Worm (Caenorhabditis elegans): ENCODE results near the gene srx-88.

Gene srx-88

ce11 chrV:11615948-11616681 lies 32.8 kb downstream of the srx-88 start, which contains the start of gene nlp-24 (continued):
- no peak for TF ChIP-seq egl-27 (tag; optimal IDR thresholded peaks at IDR 0.05)
- TF ChIP-seq jun-1 (tag; optimal IDR thresholded peaks at IDR 0.05): no peak
- no peak for TF ChIP-seq zfp-2 (tag; optimal IDR thresholded peaks at IDR 0.05)
- peak; percentile 45 for TF ChIP-seq dmd-6 (GFP tag; IDR thresholded peaks at IDR 0.05)
- TF ChIP-seq nhr-28 (tag; optimal IDR thresholded peaks at IDR 0.05): peak; percentile 40
- TF ChIP-seq ceh-62 (tag; optimal IDR thresholded peaks at IDR 0.05): no peak
- TF ChIP-seq mes-2 (tag; optimal IDR thresholded peaks at IDR 0.05; ENCODE audit: poor library complexity, severe bottlenecking): peak; percentile 14
- TF ChIP-seq nhr-25 (tag; optimal IDR thresholded peaks at IDR 0.05; ENCODE audit: borderline replicate concordance, insufficient read depth): peak; percentile 79
- TF ChIP-seq hlh-30 (tag; optimal IDR thresholded peaks at IDR 0.05; ENCODE audit: insufficient read depth): peak; percentile 30
- no peak for TF ChIP-seq madf-5 (GFP tag; IDR thresholded peaks at IDR 0.05)
- no peak for TF ChIP-seq ceh-32 (tag; optimal IDR thresholded peaks at IDR 0.05; ENCODE audit: poor library complexity)
- no peak for TF ChIP-seq tag-97 (GFP tag; IDR thresholded peaks at IDR 0.05)
- TF ChIP-seq lin-39 (tag; optimal IDR thresholded peaks at IDR 0.05): no peak
- no peak for TF ChIP-seq hif-1 (tag; optimal IDR thresholded peaks at IDR 0.05)
- no peak for TF ChIP-seq attf-4 (tag; optimal IDR thresholded peaks at IDR 0.05)
- no peak for TF ChIP-seq zip-2 (tag; optimal IDR thresholded peaks at IDR 0.05)
- no peak for TF ChIP-seq unc-39 (tag; optimal IDR thresholded peaks at IDR 0.05)
- TF ChIP-seq F44E2.7 (GFP tag; IDR thresholded peaks at IDR 0.05): no peak
- no peak for TF ChIP-seq lir-3 (tag; optimal IDR thresholded peaks at IDR 0.05)
- no peak for TF ChIP-seq aly-2 (tag; optimal IDR thresholded peaks at IDR 0.05)
- TF ChIP-seq mdt-29 (GFP tag; IDR thresholded peaks at IDR 0.05): no peak; the same call in 1 of the 2 replicates
- no peak for TF ChIP-seq ceh-82 (tag; optimal IDR thresholded peaks at IDR 0.05)
- no peak for TF ChIP-seq Y105C5A.15 (GFP tag; IDR thresholded peaks at IDR 0.05)
- no peak for TF ChIP-seq unc-62 (GFP tag; optimal IDR thresholded peaks at IDR 0.05 in 1 of 2)
- TF ChIP-seq unc-62 (tag; optimal IDR thresholded peaks at IDR 0.05): peak; percentile 7

- TF ChIP-seq F10B5.3 (tag; optimal IDR thresholded peaks at IDR 0.05) (no peak), tag-97 (GFP tag; IDR thresholded peaks at IDR 0.05) (no peak), mep-1 (tag; optimal IDR thresholded peaks at IDR 0.05) (no peak), nhr-10 (tag; optimal IDR thresholded peaks at IDR 0.05) (peak; percentile 24), madf-9 (GFP tag; conservative IDR thresholded peaks at IDR 0.05) (no peak), dmd-8 (GFP tag; IDR thresholded peaks at IDR 0.05) (no peak), nhr-28 (tag; optimal IDR thresholded peaks at IDR 0.05) (no peak), snpc-4 (tag; optimal IDR thresholded peaks at IDR 0.05) (no peak), daf-12 (tag; optimal IDR thresholded peaks at IDR 0.05) (no peak), nhr-77 (tag; optimal IDR thresholded peaks at IDR 0.05) (no peak), zip-11 (GFP tag; IDR thresholded peaks at IDR 0.05) (no peak), saeg-2 (GFP tag; IDR thresholded peaks at IDR 0.05) (no peak), aha-1 (tag) (peak; percentile 84), Y105C5A.15 (GFP tag; IDR thresholded peaks at IDR 0.05) (no peak), F44E2.7 (GFP tag; IDR thresholded peaks at IDR 0.05) (no peak), unc-62 (GFP tag; optimal IDR thresholded peaks at IDR 0.05 in 1 of 2) (peak in 1 of 2 experiments; percentile 45), unc-62 (tag; optimal IDR thresholded peaks at IDR 0.05) (no peak), zfp-3 (GFP tag; conservative IDR thresholded peaks at IDR 0.05) (0 out of 2 replicates have a peak, but pooled peaks have one; percentile 71), nhr-102 (tag; optimal IDR thresholded peaks at IDR 0.05) (no peak), nhr-237 (tag; optimal IDR thresholded peaks at IDR 0.05) (no peak), mes-2 (tag; optimal IDR thresholded peaks at IDR 0.05; ENCODE audit: poor library complexity, severe bottlenecking) (no peak), lim-7 (GFP tag; IDR thresholded peaks at IDR 0.05) (no peak), madf-5 (GFP tag; IDR thresholded peaks at IDR 0.05) (0 out of 4 replicates have a peak, but pooled peaks of 1 of the 2 experiments have one; percentile 11), fkh-10 (GFP tag; optimal IDR thresholded peaks at IDR 0.05) (no peak), ama-1 (optimal IDR thresholded peaks at IDR 0.05) (peak; percentile 67)
Observed at ce11 chrV:11616813-11617212, 33.5 kb downstream of the srx-88 start.
